Worm (Caenorhabditis elegans) whole organism, L1 larva: ENCODE results near the gene adm-2.

Source experiments
- aly-2 ChIP-seq: fragments of 150-350 bp; optimal IDR thresholded peaks from 2 replicates; lab custom pipeline; 2014; ENCODE audit warnings: missing biosample characterization, missing genetic modification characterization
- ama-1 ChIP-seq: fragments of 150-350 bp; optimal IDR thresholded peaks from 2 replicates; lab custom pipeline; 2014
- fkh-10 ChIP-seq: sonication (generic microtip); optimal IDR thresholded peaks from 2 replicates; lab custom pipeline; 2017; ENCODE audit warnings: missing biosample characterization, missing genetic modification reagents, missing genetic modification characterization
- zag-1 ChIP-seq: fragments of 150-350 bp; optimal IDR thresholded peaks from 2 replicates; lab custom pipeline; 2014; ENCODE audit warnings: missing biosample characterization, missing genetic modification characterization
- ztf-11 ChIP-seq, 2 experiments: sonication (generic microtip); optimal IDR thresholded peaks; 2 replicates each; lab custom pipeline; 2016 to 2017; ENCODE audit warnings: missing genetic modification characterization in 2 of 2, missing biosample characterization in 1 of 2, missing compliant biosample characterization in 1 of 2

ce11 chrX:13726285-13726684 lies 38.5 kb downstream of the adm-2 start:
- no peak for TF ChIP-seq aly-2 (tag; lab: Kevin White, UChicago)
- TF ChIP-seq zag-1 = no peak
- no peak for TF ChIP-seq fkh-10 (GFP tag; lab: Kevin White, UChicago)
- TF ChIP-seq ztf-11 (tag; optimal IDR thresholded peaks at IDR 0.05; lab: Kevin White, UChicago) = no peak
- TF ChIP-seq ama-1 = no peak
